Worm (Caenorhabditis elegans): Measurements from ENCODE around the gene dap-3.

DNA sequence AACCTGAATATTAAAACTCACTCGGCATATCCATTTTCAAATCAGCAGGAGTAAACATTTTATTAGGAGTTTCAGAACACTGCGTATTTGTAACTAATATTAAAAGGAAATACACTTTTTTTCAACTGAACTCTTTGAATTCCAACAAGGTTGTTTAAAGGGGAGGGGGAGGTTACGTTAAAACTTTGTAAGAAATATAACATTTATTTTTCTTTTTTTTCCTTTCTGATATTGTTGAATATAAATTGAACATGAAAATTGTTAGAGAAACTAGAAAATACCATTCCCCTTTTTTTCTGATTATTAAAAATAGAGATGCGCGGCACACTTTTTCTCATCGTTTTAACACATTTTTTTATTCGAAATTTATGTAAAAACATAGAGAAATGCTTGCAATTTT, 17.1 kb downstream of the dap-3 start, which contains the start of gene C14A4.8:
- TF ChIP-seq snpc-1.3 (tag; optimal IDR thresholded peaks at IDR 0.05; ENCODE audit: insufficient read depth) (no peak), F10E7.11 (tag; optimal IDR thresholded peaks at IDR 0.05) (no peak), K11D2.4 (GFP tag; IDR thresholded peaks at IDR 0.05) (no peak), F33H1.4 (GFP tag; IDR thresholded peaks at IDR 0.05) (no peak)
